Fruit fly (Drosophila melanogaster): ENCODE measurements around the gene noi.
A peak's percentile ranks its signal among the peaks of the same experiment; 100 is the strongest.

The noi gene

DNA sequence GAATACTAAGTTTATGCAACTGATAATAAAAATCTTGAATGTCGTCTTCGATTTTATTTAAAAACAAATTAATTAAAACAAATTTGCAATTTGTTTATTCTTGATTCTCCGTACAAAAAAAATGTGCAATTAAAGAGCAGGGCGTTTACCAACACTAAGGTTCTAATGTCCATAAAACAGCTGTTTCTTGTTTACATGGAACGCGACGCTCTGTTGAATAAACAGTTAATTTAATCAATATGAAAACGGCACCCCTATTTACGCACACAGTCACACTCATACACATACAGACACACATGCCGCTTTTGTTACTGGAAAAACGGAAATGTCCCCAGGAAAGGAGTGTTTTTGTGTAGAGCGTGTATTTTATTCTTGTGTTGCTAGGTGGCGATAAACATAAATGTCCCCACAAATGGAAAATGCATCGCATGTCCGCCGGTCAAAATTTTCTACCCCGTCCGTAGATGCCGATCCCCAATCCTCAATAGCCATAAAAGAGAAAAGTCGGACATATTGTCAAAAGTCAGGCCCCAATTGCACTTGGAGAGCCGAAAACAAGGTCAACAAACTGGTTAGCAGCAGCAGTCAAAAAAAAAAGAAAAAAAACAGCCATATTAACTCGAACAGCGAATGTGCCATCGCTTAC lies 31.8 kb upstream of the noi start (continued):
- TF ChIP-seq CG18262 (tag; optimal IDR thresholded peaks at IDR 0.05) = peak; percentile 64
- peak; percentile 65 for TF ChIP-seq Bdp1 (GFP tag; optimal IDR thresholded peaks at IDR 0.05)
- TF ChIP-seq bsh (GFP tag; optimal IDR thresholded peaks at IDR 0.05) = peak; percentile 11 to 82
- TF ChIP-seq CG14667 (GFP tag; IDR thresholded peaks at IDR 0.05) = no peak
- peak; percentile 79 for TF ChIP-seq CG8089 (GFP tag; optimal IDR thresholded peaks at IDR 0.05)
- no peak for TF ChIP-seq ase (GFP tag; IDR thresholded peaks at IDR 0.05)
- no peak for TF ChIP-seq hth (optimal IDR thresholded peaks at IDR 0.05)
- TF ChIP-seq CG1529 (GFP tag; optimal IDR thresholded peaks at IDR 0.05) = peak; percentile 79
- peak; percentile 68 for TF ChIP-seq CG7556 (GFP tag; optimal IDR thresholded peaks at IDR 0.05)
- TF ChIP-seq CG6254 (GFP tag; optimal IDR thresholded peaks at IDR 0.05) = peak; percentile 78
- peak; percentile 63 for TF ChIP-seq Ets97D (GFP tag; optimal IDR thresholded peaks at IDR 0.05)
- no peak for TF ChIP-seq nerfin-2 (GFP tag; IDR thresholded peaks at IDR 0.05; ENCODE audit: partially characterized antibody)
- no peak for TF ChIP-seq CG43689 (GFP tag; IDR thresholded peaks at IDR 0.05)
- no peak for TF ChIP-seq Xrp1 (GFP tag; IDR thresholded peaks at IDR 0.05)
- no peak for TF ChIP-seq Dip3 (GFP tag; optimal IDR thresholded peaks at IDR 0.05)
- no peak for TF ChIP-seq br (optimal IDR thresholded peaks at IDR 0.05)
- peak; percentile 64 to 67 for TF ChIP-seq chif (GFP tag; optimal IDR thresholded peaks at IDR 0.05)
- peak; percentile 66 for TF ChIP-seq bcd (GFP tag; optimal IDR thresholded peaks at IDR 0.05)
- TF ChIP-seq scrt (GFP tag; optimal IDR thresholded peaks at IDR 0.05) = peak; percentile 90
- TF ChIP-seq Adf1 (GFP tag; IDR thresholded peaks at IDR 0.05) = no peak
- TF ChIP-seq CG6791 (GFP tag; IDR thresholded peaks at IDR 0.05; ENCODE audit: partially characterized antibody) = no peak
- TF ChIP-seq Hr51 (GFP tag; optimal IDR thresholded peaks at IDR 0.05) = peak; percentile 44 to 66
- TF ChIP-seq MESR4 (GFP tag; optimal IDR thresholded peaks at IDR 0.05) = peak; percentile 49
- peak; percentile 69 for TF ChIP-seq en (GFP tag; optimal IDR thresholded peaks at IDR 0.05)
- peak; percentile 51 for TF ChIP-seq CG8388 (GFP tag; optimal IDR thresholded peaks at IDR 0.05)
- peak; percentile 83 for TF ChIP-seq odd (GFP tag; optimal IDR thresholded peaks at IDR 0.05)
- TF ChIP-seq dmrt11E (tag; optimal IDR thresholded peaks at IDR 0.05) = peak; percentile 64
- peak; percentile 70 for TF ChIP-seq Blimp-1 (GFP tag; optimal IDR thresholded peaks at IDR 0.05)
- TF ChIP-seq CG17568 (GFP tag; optimal IDR thresholded peaks at IDR 0.05) = peak; percentile 91
- peak; percentile 37 for TF ChIP-seq CG9437 (GFP tag; optimal IDR thresholded peaks at IDR 0.05)
- TF ChIP-seq so (GFP tag; IDR thresholded peaks at IDR 0.05) = no peak
- TF ChIP-seq CG12769 (tag; optimal IDR thresholded peaks at IDR 0.05) = peak; percentile 73
- no peak for TF ChIP-seq hbn (GFP tag; IDR thresholded peaks at IDR 0.05; ENCODE audit: partially characterized antibody)
- peak; percentile 72 for TF ChIP-seq Spps (tag; optimal IDR thresholded peaks at IDR 0.05)
- no peak for TF ChIP-seq Rx (GFP tag; IDR thresholded peaks at IDR 0.05)
- peak; percentile 54 for TF ChIP-seq pho (GFP tag; optimal IDR thresholded peaks at IDR 0.05)
- TF ChIP-seq tgo (GFP tag; IDR thresholded peaks at IDR 0.05) = no peak
- peak; percentile 76 for TF ChIP-seq PHDP (tag; optimal IDR thresholded peaks at IDR 0.05)
- TF ChIP-seq gro (GFP tag; optimal IDR thresholded peaks at IDR 0.05) = peak; percentile 83
- no peak for TF ChIP-seq chm (GFP tag; IDR thresholded peaks at IDR 0.05)
- no peak for TF ChIP-seq CG9215 (GFP tag; IDR thresholded peaks at IDR 0.05)
- no peak for TF ChIP-seq CG3726 (GFP tag; IDR thresholded peaks at IDR 0.05)
- peak; percentile 81 for TF ChIP-seq CG1603 (tag; optimal IDR thresholded peaks at IDR 0.05)
- TF ChIP-seq Ptx1 (GFP tag; IDR thresholded peaks at IDR 0.05) = no peak
- TF ChIP-seq bigmax (GFP tag; optimal IDR thresholded peaks at IDR 0.05) = peak; percentile 62
- peak; percentile 88 for TF ChIP-seq ac (GFP tag; optimal IDR thresholded peaks at IDR 0.05)
- TF ChIP-seq Mes4 (GFP tag; optimal IDR thresholded peaks at IDR 0.05) = peak; percentile 69
- no peak for TF ChIP-seq sr (GFP tag; IDR thresholded peaks at IDR 0.05)
- peak; percentile 9 for TF ChIP-seq gfzf (GFP tag; optimal IDR thresholded peaks at IDR 0.05)
- peak; percentile 61 for TF ChIP-seq Sox102F (GFP tag; optimal IDR thresholded peaks at IDR 0.05)

Data from whole organism, embryonic.